Fruit fly (Drosophila melanogaster): ENCODE data around the gene CG7453.

Gene CG7453

DNA sequence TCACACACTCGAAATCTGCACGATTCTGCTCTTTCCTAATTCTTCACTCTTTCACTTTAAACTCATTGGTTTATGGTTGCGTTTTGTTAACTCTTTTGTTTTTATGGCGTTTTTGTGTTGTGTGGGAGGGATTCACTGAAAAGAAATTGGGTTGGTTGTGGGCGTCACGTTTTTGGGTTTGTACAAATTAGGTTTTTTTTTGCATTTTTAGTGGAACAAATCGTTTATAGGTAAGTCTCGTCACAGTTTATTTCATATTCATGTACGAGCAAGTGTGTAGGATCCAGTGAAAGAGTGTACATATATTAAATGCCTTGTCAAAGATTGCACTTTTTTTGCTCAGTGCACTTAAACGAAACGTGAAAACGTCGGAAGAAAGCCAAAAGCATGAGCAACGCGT is 15.2 kb upstream of the CG7453 start (continued):
- TF ChIP-seq Ssrp (tag; optimal IDR thresholded peaks at IDR 0.05) (no peak), CG12942 (GFP tag; optimal IDR thresholded peaks at IDR 0.05) (no peak), zfh2 (GFP tag; optimal IDR thresholded peaks at IDR 0.05) (peak; percentile 6), Poxn (GFP tag; IDR thresholded peaks at IDR 0.05) (no peak), Side (GFP tag; optimal IDR thresholded peaks at IDR 0.05) (no peak), ewg (GFP tag; optimal IDR thresholded peaks at IDR 0.05) (no peak), Scr (GFP tag; IDR thresholded peaks at IDR 0.05; ENCODE audit: partially characterized antibody) (no peak), pfk (GFP tag; optimal IDR thresholded peaks at IDR 0.05) (no peak), HLH3B (GFP tag; IDR thresholded peaks at IDR 0.05) (peak; percentile 19; the same call in 1 of the 2 replicates), pb (GFP tag; optimal IDR thresholded peaks at IDR 0.05) (no peak), Hr3 (GFP tag; optimal IDR thresholded peaks at IDR 0.05) (peak; percentile 28), Drgx (GFP tag; IDR thresholded peaks at IDR 0.05) (no peak), CG1792 (GFP tag; optimal IDR thresholded peaks at IDR 0.05) (no peak), gcm (GFP tag; optimal IDR thresholded peaks at IDR 0.05) (no peak), Abd-B (GFP tag; optimal IDR thresholded peaks at IDR 0.05) (no peak), CG12104 (GFP tag; optimal IDR thresholded peaks at IDR 0.05) (no peak), MBD-R2 (GFP tag; IDR thresholded peaks at IDR 0.05) (no peak), h (optimal IDR thresholded peaks at IDR 0.05) (no peak), HLHmδ (GFP tag; optimal IDR thresholded peaks at IDR 0.05) (no peak), ase (GFP tag; IDR thresholded peaks at IDR 0.05) (no peak), ssp (GFP tag; IDR thresholded peaks at IDR 0.05) (no peak), disco-r (GFP tag; optimal IDR thresholded peaks at IDR 0.05) (no peak), Sox102F (GFP tag; optimal IDR thresholded peaks at IDR 0.05) (peak; percentile 58), gcm2 (GFP tag; optimal IDR thresholded peaks at IDR 0.05) (no peak), Myb (GFP tag; optimal IDR thresholded peaks at IDR 0.05) (peak; percentile 14), CG3407 (GFP tag; optimal IDR thresholded peaks at IDR 0.05) (no peak), unpg (GFP tag; optimal IDR thresholded peaks at IDR 0.05) (peak; percentile 23), crc (GFP tag; optimal IDR thresholded peaks at IDR 0.05) (peak; percentile 15), phol (tag; optimal IDR thresholded peaks at IDR 0.05) (peak; percentile 26), lov (optimal IDR thresholded peaks at IDR 0.05) (no peak), lov (GFP tag; IDR thresholded peaks at IDR 0.05) (no peak), CoRest (tag; optimal IDR thresholded peaks at IDR 0.05) (peak; percentile 38), her (GFP tag; optimal IDR thresholded peaks at IDR 0.05) (peak; percentile 9), Hr78 (GFP tag; optimal IDR thresholded peaks at IDR 0.05) (no peak), odd (GFP tag; optimal IDR thresholded peaks at IDR 0.05) (no peak), CG15479 (GFP tag; optimal IDR thresholded peaks at IDR 0.05) (no peak), kay (GFP tag; optimal IDR thresholded peaks at IDR 0.05) (no peak), fd102C (GFP tag; optimal IDR thresholded peaks at IDR 0.05) (no peak), bcd (GFP tag; optimal IDR thresholded peaks at IDR 0.05) (peak; percentile 44), seq (GFP tag; IDR thresholded peaks at IDR 0.05) (no peak), usp (GFP tag; optimal IDR thresholded peaks at IDR 0.05) (no peak), CG10462 (GFP tag; optimal IDR thresholded peaks at IDR 0.05) (no peak), CG2678 (tag; optimal IDR thresholded peaks at IDR 0.05) (peak; percentile 41), CG15073 (GFP tag; optimal IDR thresholded peaks at IDR 0.05) (no peak), dysf (GFP tag; IDR thresholded peaks at IDR 0.05) (peak; percentile 34; the same call in 2 of the 3 replicates), CG1233 (GFP tag; optimal IDR thresholded peaks at IDR 0.05) (no peak), vfl (GFP tag; optimal IDR thresholded peaks at IDR 0.05) (no peak), tgo (GFP tag; IDR thresholded peaks at IDR 0.05) (no peak), Ets65A (GFP tag) (peak; percentile 86), CG7745 (tag; optimal IDR thresholded peaks at IDR 0.05) (no peak), kni (GFP tag; optimal IDR thresholded peaks at IDR 0.05) (no peak), TFAM (GFP tag; optimal IDR thresholded peaks at IDR 0.05) (no peak), Bdp1 (GFP tag; optimal IDR thresholded peaks at IDR 0.05) (no peak)
